Fruit fly (Drosophila melanogaster): Measurements from ENCODE around the gene Cyp4d2.

Cyp4d2 gene

DNA sequence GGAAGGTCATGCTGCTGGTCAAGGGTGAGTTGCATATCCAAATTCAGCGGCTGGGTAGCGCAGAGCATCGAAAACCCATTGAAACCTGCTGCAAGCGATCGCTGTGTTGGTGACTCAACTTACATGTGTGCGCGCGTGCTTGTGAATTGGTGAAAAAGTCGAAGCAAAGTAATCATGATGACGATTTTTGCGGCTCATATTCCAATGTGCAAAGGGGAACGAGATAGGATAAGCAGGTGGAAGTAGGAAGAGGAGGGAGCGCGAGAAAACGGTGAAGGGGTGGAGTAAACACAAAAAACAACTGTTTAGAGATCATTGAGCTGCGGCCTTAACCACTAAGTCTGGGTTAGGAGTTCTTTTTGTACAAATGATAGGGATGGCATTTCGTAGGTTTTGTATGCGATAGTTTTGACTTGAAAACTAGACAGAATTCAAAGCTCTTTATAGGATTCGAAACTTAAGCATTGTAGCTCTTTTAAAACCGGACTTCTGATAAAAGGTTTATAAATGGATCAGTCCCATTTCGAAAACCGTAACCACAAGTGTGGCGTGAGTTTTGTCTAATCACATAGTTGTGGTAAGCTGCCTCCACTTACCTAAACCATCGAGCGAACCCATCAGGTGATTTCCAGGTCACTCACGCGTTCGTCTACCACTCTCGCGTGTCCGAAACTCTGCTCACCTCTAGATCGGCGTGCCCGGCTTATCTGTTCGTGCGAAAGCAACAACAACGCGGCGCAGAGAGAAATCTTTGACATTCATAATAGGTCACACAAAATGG is 29.9 kb upstream of the Cyp4d2 start (continued):
- TF ChIP-seq Xrp1 (GFP tag; IDR thresholded peaks at IDR 0.05) (0 out of 2 replicates have a peak, but pooled peaks have one; percentile 5), gem (tag; optimal IDR thresholded peaks at IDR 0.05) (peak; percentile 53), bab2 (GFP tag; optimal IDR thresholded peaks at IDR 0.05) (peak; percentile 23), chif (GFP tag; optimal IDR thresholded peaks at IDR 0.05) (peak in 1 of 2 experiments; percentile 19), CG7357 (GFP tag; IDR thresholded peaks at IDR 0.05) (peak; percentile 38; the same call in 1 of the 3 replicates), CG9817 (tag; optimal IDR thresholded peaks at IDR 0.05) (peak; percentile 31), CTCF (GFP tag; optimal IDR thresholded peaks at IDR 0.05) (no peak), CG14014 (GFP tag; IDR thresholded peaks at IDR 0.05) (peak; percentile 27; the same call in 1 of the 2 replicates), rib (GFP tag; IDR thresholded peaks at IDR 0.05) (0 out of 2 replicates have a peak, but pooled peaks have one; percentile 37), CG4424 (GFP tag; optimal IDR thresholded peaks at IDR 0.05) (peak; percentile 8), danr (GFP tag; IDR thresholded peaks at IDR 0.05) (0 out of 2 replicates have a peak, but pooled peaks have one; percentile 20), CG12155 (GFP tag; optimal IDR thresholded peaks at IDR 0.05) (peak; percentile 25), CG7839 (tag; optimal IDR thresholded peaks at IDR 0.05) (peak; percentile 45), Pdp1 (GFP tag; optimal IDR thresholded peaks at IDR 0.05) (peak; percentile 22 to 51), CG13287 (GFP tag; IDR thresholded peaks at IDR 0.05; ENCODE audit: partially characterized antibody) (peak; percentile 79), NfI (GFP tag; optimal IDR thresholded peaks at IDR 0.05) (peak; percentile 23), bbx (GFP tag; IDR thresholded peaks at IDR 0.05; ENCODE audit: partially characterized antibody) (peak; percentile 62), lmd (GFP tag; IDR thresholded peaks at IDR 0.05) (peak; percentile 35; the same call in 1 of the 2 replicates), esg (GFP tag; conservative IDR thresholded peaks at IDR 0.05) (0 out of 2 replicates have a peak, but pooled peaks have one; percentile 35), onecut (GFP tag; IDR thresholded peaks at IDR 0.05) (0 out of 2 replicates have a peak, but pooled peaks have one; percentile 3), tin (GFP tag; optimal IDR thresholded peaks at IDR 0.05) (peak; percentile 4), GATAe (GFP tag; conservative IDR thresholded peaks at IDR 0.05) (no peak), CG1603 (tag; optimal IDR thresholded peaks at IDR 0.05) (peak; percentile 8), crol (GFP tag; IDR thresholded peaks at IDR 0.05) (no peak), fd3F (GFP tag; optimal IDR thresholded peaks at IDR 0.05) (peak; percentile 18), hkb (optimal IDR thresholded peaks at IDR 0.05) (no peak), hkb (GFP tag; IDR thresholded peaks at IDR 0.05) (0 out of 2 replicates have a peak, but pooled peaks have one; percentile 29), Eip74EF (GFP tag; optimal IDR thresholded peaks at IDR 0.05) (no peak), corto (GFP tag; optimal IDR thresholded peaks at IDR 0.05) (peak; percentile 67), CG16813 (GFP tag; IDR thresholded peaks at IDR 0.05; ENCODE audit: partially characterized antibody) (peak; percentile 77), CrebB (tag; optimal IDR thresholded peaks at IDR 0.05) (peak; percentile 32), CG6765 (GFP tag; optimal IDR thresholded peaks at IDR 0.05) (peak; percentile 32), CG14667 (GFP tag; IDR thresholded peaks at IDR 0.05) (0 out of 2 replicates have a peak, but pooled peaks have one; percentile 5), CG14710 (tag; optimal IDR thresholded peaks at IDR 0.05) (peak; percentile 2), CG18599 (GFP tag; optimal IDR thresholded peaks at IDR 0.05) (peak; percentile 64), kni (GFP tag; optimal IDR thresholded peaks at IDR 0.05) (peak; percentile 55), CG12071 (GFP tag; optimal IDR thresholded peaks at IDR 0.05) (no peak), pzg (GFP tag; optimal IDR thresholded peaks at IDR 0.05) (peak; percentile 12), vnd (GFP tag; IDR thresholded peaks at IDR 0.05; ENCODE audit: partially characterized antibody) (peak; percentile 79), Kr (GFP tag; optimal IDR thresholded peaks at IDR 0.05) (no peak), Taf1 (GFP tag; IDR thresholded peaks at IDR 0.05) (0 out of 2 replicates have a peak, but pooled peaks have one; percentile 35), tll (GFP tag; optimal IDR thresholded peaks at IDR 0.05) (peak; percentile 47 to 62), Ptx1 (GFP tag; IDR thresholded peaks at IDR 0.05) (peak; percentile 39), CG10267 (tag; optimal IDR thresholded peaks at IDR 0.05) (peak; percentile 15), Opbp (GFP tag; IDR thresholded peaks at IDR 0.05; ENCODE audit: partially characterized antibody) (0 out of 3 replicates have a peak, but pooled peaks have one; percentile 22), sd (tag; optimal IDR thresholded peaks at IDR 0.05) (no peak), tup (GFP tag; optimal IDR thresholded peaks at IDR 0.05) (no peak)

Data from whole organism, embryonic.